Fruit fly (Drosophila melanogaster) whole organism, embryonic: ENCODE results near the gene PolE2.

Experiments
- Aef1 ChIP-seq: fragments of 200-800 bp; sonication (Bioruptor generic); IDR thresholded peaks from 3 replicates; pipeline ENCODE4 v1.3.6; 2022; ENCODE audit warnings: missing biosample characterization, missing genetic modification characterization
- Atf3 ChIP-seq: fragments of 200-800 bp; sonication (Bioruptor generic); optimal IDR thresholded peaks from 3 replicates; lab custom pipeline; 2016; ENCODE audit warnings: missing biosample characterization, missing genetic modification characterization
- B-H2 ChIP-seq: fragments of 200-800 bp; sonication (Bioruptor generic); optimal IDR thresholded peaks from 2 replicates; lab custom pipeline; 2018; ENCODE audit warnings: missing biosample characterization, mild to moderate bottlenecking, missing genetic modification characterization
- Blimp-1 ChIP-seq: fragments of 200-800 bp; sonication (Bioruptor generic); optimal IDR thresholded peaks from 3 replicates; lab custom pipeline; 2018; ENCODE audit warnings: missing biosample characterization, missing genetic modification characterization, mild to moderate bottlenecking, moderate library complexity, missing genetic modification reagents
- CG10209 ChIP-seq: fragments of 200-800 bp; sonication (Bioruptor generic); optimal IDR thresholded peaks from 3 replicates; lab custom pipeline; 2017; ENCODE audit warnings: missing biosample characterization, mild to moderate bottlenecking, missing genetic modification characterization, missing genetic modification reagents
- CG10959 ChIP-seq: fragments of 200-800 bp; sonication (Bioruptor generic); IDR thresholded peaks from 2 replicates; pipeline ENCODE4 v1.3.6; 2022; ENCODE audit warnings: missing biosample characterization, missing genetic modification characterization
- CG11085 ChIP-seq: fragments of 200-800 bp; sonication (Bioruptor generic); IDR thresholded peaks from 2 replicates; pipeline ENCODE4 v1.3.6; 2022; ENCODE audit warnings: missing biosample characterization, missing genetic modification characterization
- CG11398 ChIP-seq: fragments of 200-800 bp; sonication (Bioruptor generic); optimal IDR thresholded peaks from 2 replicates; lab custom pipeline; 2016; ENCODE audit warnings: missing biosample characterization, missing genetic modification characterization
- CG12104 ChIP-seq: fragments of 200-800 bp; sonication (Bioruptor generic); optimal IDR thresholded peaks from 3 replicates; lab custom pipeline; 2016; ENCODE audit warnings: missing biosample characterization, missing genetic modification characterization
- CG13894 ChIP-seq: fragments of 200-800 bp; sonication (Bioruptor generic); optimal IDR thresholded peaks from 3 replicates; lab custom pipeline; 2018; ENCODE audit warnings: missing biosample characterization, mild to moderate bottlenecking, missing genetic modification characterization, moderate library complexity
- CG15073 ChIP-seq: fragments of 200-800 bp; sonication (Bioruptor generic); optimal IDR thresholded peaks from 2 replicates; lab custom pipeline; 2016; ENCODE audit warnings: missing biosample characterization, missing genetic modification characterization
- CG17612 ChIP-seq: fragments of 200-800 bp; sonication (Bioruptor generic); IDR thresholded peaks from 2 replicates; pipeline ENCODE4 v1.3.6; 2022; ENCODE audit warnings: missing biosample characterization, missing genetic modification characterization
- CG2678 ChIP-seq: fragments of 200-800 bp; sonication (Bioruptor generic); optimal IDR thresholded peaks from 3 replicates; lab custom pipeline; 2019; ENCODE audit warnings: missing biosample characterization, mild to moderate bottlenecking, missing genetic modification characterization, moderate library complexity
- CG34376 ChIP-seq: fragments of 200-800 bp; sonication (Bioruptor generic); optimal IDR thresholded peaks from 2 replicates; lab custom pipeline; 2018; ENCODE audit warnings: missing biosample characterization, mild to moderate bottlenecking, missing genetic modification characterization
- CG6254 ChIP-seq: fragments of 200-800 bp; sonication (Bioruptor generic); optimal IDR thresholded peaks from 3 replicates; lab custom pipeline; 2017; ENCODE audit warnings: mild to moderate bottlenecking, missing biosample characterization, missing genetic modification reagents, missing genetic modification characterization
- CG6272 ChIP-seq: fragments of 200-800 bp; sonication (Bioruptor generic); IDR thresholded peaks from 2 replicates; pipeline ENCODE4 v1.3.6; 2022; ENCODE audit warnings: missing biosample characterization, missing genetic modification characterization
- CG7271 ChIP-seq: fragments of 200-800 bp; sonication (Bioruptor generic); optimal IDR thresholded peaks from 2 replicates; lab custom pipeline; 2018; ENCODE audit warnings: missing biosample characterization, mild to moderate bottlenecking, missing genetic modification characterization, moderate library complexity
- CG7987 ChIP-seq: fragments of 200-800 bp; sonication (Bioruptor generic); optimal IDR thresholded peaks from 2 replicates; lab custom pipeline; 2018; ENCODE audit warnings: missing biosample characterization, mild to moderate bottlenecking, missing genetic modification characterization, moderate library complexity
- CG8089 ChIP-seq: fragments of 200-800 bp; sonication (Bioruptor generic); optimal IDR thresholded peaks from 3 replicates; lab custom pipeline; 2016; ENCODE audit warnings: missing biosample characterization, missing genetic modification characterization
- CG8281 ChIP-seq: fragments of 200-800 bp; sonication (Bioruptor generic); optimal IDR thresholded peaks from 2 replicates; lab custom pipeline; 2018; ENCODE audit warnings: missing biosample characterization, mild to moderate bottlenecking, missing genetic modification characterization, moderate library complexity
- CG8478 ChIP-seq: fragments of >200 bp; optimal IDR thresholded peaks from 2 replicates; lab custom pipeline; 2018
- CG9609 ChIP-seq: fragments of 200-800 bp; sonication (Bioruptor generic); optimal IDR thresholded peaks from 3 replicates; lab custom pipeline; 2016; ENCODE audit warnings: missing biosample characterization, missing genetic modification characterization
- CHES-1-like ChIP-seq: fragments of 200-800 bp; sonication (Bioruptor generic); optimal IDR thresholded peaks from 2 replicates; lab custom pipeline; 2016; ENCODE audit warnings: missing biosample characterization, missing genetic modification characterization
- CoRest ChIP-seq: fragments of 200-800 bp; sonication (Bioruptor generic); optimal IDR thresholded peaks from 3 replicates; lab custom pipeline; 2018; ENCODE audit warnings: missing biosample characterization, mild to moderate bottlenecking, missing genetic modification characterization, moderate library complexity
- CrebB ChIP-seq: fragments of 200-800 bp; sonication (Bioruptor generic); optimal IDR thresholded peaks from 3 replicates; lab custom pipeline; 2018; ENCODE audit warnings: missing biosample characterization, mild to moderate bottlenecking, missing genetic modification characterization
- Doc2 ChIP-seq: fragments of 200-800 bp; sonication (Bioruptor generic); IDR thresholded peaks from 2 replicates; pipeline ENCODE4 v1.3.6; 2022; ENCODE audit warnings: missing biosample characterization, missing genetic modification characterization
- Drgx ChIP-seq: fragments of 200-800 bp; sonication (Bioruptor generic); IDR thresholded peaks from 2 replicates; pipeline ENCODE4 v1.3.6; 2022; ENCODE audit warnings: missing biosample characterization, missing genetic modification characterization
- Lim3 ChIP-seq: fragments of 200-800 bp; sonication (Bioruptor generic); IDR thresholded peaks from 2 replicates; pipeline ENCODE4 v1.3.6; 2022; ENCODE audit warnings: missing biosample characterization, missing genetic modification characterization
- Max ChIP-seq: fragments of 200-800 bp; sonication (Bioruptor generic); optimal IDR thresholded peaks from 2 replicates; lab custom pipeline; 2016; ENCODE audit warnings: missing biosample characterization, mild to moderate bottlenecking, missing genetic modification characterization
- Meics ChIP-seq: fragments of 200-800 bp; sonication (Bioruptor generic); optimal IDR thresholded peaks from 2 replicates; lab custom pipeline; 2017; ENCODE audit warnings: missing biosample characterization, mild to moderate bottlenecking, missing genetic modification characterization
- Neu2 ChIP-seq: fragments of 200-800 bp; sonication (Bioruptor generic); optimal IDR thresholded peaks from 3 replicates; lab custom pipeline; 2016; ENCODE audit warnings: missing biosample characterization, missing genetic modification characterization, borderline replicate concordance
- Nf-YA ChIP-seq: fragments of 200-800 bp; sonication (Bioruptor generic); IDR thresholded peaks from 2 replicates; pipeline ENCODE4 v1.3.6; 2022; ENCODE audit warnings: missing biosample characterization, missing genetic modification characterization
- Nf-YC ChIP-seq: fragments of 200-800 bp; optimal IDR thresholded peaks from 3 replicates; lab custom pipeline; 2019; ENCODE audit warnings: missing biosample characterization, mild to moderate bottlenecking, missing genetic modification characterization, moderate library complexity
- Ravus ChIP-seq: fragments of 200-800 bp; sonication (Bioruptor generic); IDR thresholded peaks from 2 replicates; pipeline ENCODE4 v1.3.6; 2022; ENCODE audit warnings: missing biosample characterization, missing genetic modification characterization
- caup ChIP-seq: fragments of 200-800 bp; sonication (Bioruptor generic); optimal IDR thresholded peaks from 3 replicates; lab custom pipeline; 2017; ENCODE audit warnings: missing biosample characterization, mild to moderate bottlenecking, missing genetic modification characterization, moderate library complexity; ENCODE audit not compliant: severe bottlenecking
- cg ChIP-seq: fragments of 200-800 bp; sonication (Bioruptor generic); optimal IDR thresholded peaks from 3 replicates; lab custom pipeline; 2019; ENCODE audit warnings: missing biosample characterization, mild to moderate bottlenecking, missing genetic modification characterization, moderate library complexity
- chinmo ChIP-seq: fragments of 200-800 bp; sonication (Bioruptor generic); IDR thresholded peaks from 4 replicates; pipeline ENCODE4 v1.3.6; 2022; ENCODE audit warnings: missing biosample characterization, missing genetic modification characterization; ENCODE audit not compliant: partially characterized antibody
- crc ChIP-seq: fragments of 200-800 bp; sonication (Bioruptor generic); optimal IDR thresholded peaks from 2 replicates; lab custom pipeline; 2016; ENCODE audit warnings: missing biosample characterization, missing genetic modification characterization
- ewg ChIP-seq: fragments of 200-800 bp; sonication (Bioruptor generic); optimal IDR thresholded peaks from 3 replicates; lab custom pipeline; 2017; ENCODE audit warnings: mild to moderate bottlenecking, missing biosample characterization, missing genetic modification reagents, missing genetic modification characterization
- grau ChIP-seq: fragments of 200-800 bp; optimal IDR thresholded peaks from 3 replicates; lab custom pipeline; 2019; ENCODE audit warnings: missing biosample characterization, mild to moderate bottlenecking, missing genetic modification characterization, moderate library complexity
- kah ChIP-seq: fragments of 200-800 bp; sonication (Bioruptor generic); optimal IDR thresholded peaks from 2 replicates; lab custom pipeline; 2018; ENCODE audit warnings: missing biosample characterization, mild to moderate bottlenecking, missing genetic modification characterization
- luna ChIP-seq: fragments of 200-800 bp; sonication (Bioruptor generic); optimal IDR thresholded peaks from 2 replicates; lab custom pipeline; 2016; ENCODE audit warnings: missing biosample characterization, missing genetic modification characterization
- mirr ChIP-seq: fragments of 200-800 bp; sonication (Bioruptor generic); optimal IDR thresholded peaks from 3 replicates; lab custom pipeline; 2018; ENCODE audit warnings: missing biosample characterization, mild to moderate bottlenecking, missing genetic modification characterization
- mld ChIP-seq: fragments of 200-800 bp; sonication (Bioruptor generic); IDR thresholded peaks from 3 replicates; pipeline ENCODE4 v1.3.6; 2022; ENCODE audit warnings: missing biosample characterization, missing genetic modification characterization; ENCODE audit not compliant: partially characterized antibody
- nerfin-1 ChIP-seq: fragments of 200-800 bp; sonication (Bioruptor generic); optimal IDR thresholded peaks from 3 replicates; lab custom pipeline; 2019; ENCODE audit warnings: missing biosample characterization, mild to moderate bottlenecking, missing genetic modification characterization, moderate library complexity
- odd ChIP-seq: fragments of 200-800 bp; sonication (Bioruptor generic); optimal IDR thresholded peaks from 2 replicates; lab custom pipeline; 2017; ENCODE audit warnings: missing biosample characterization, mild to moderate bottlenecking, missing genetic modification characterization
- pita ChIP-seq: fragments of 200-800 bp; sonication (Bioruptor generic); optimal IDR thresholded peaks from 2 replicates; lab custom pipeline; 2017; ENCODE audit warnings: missing biosample characterization, mild to moderate bottlenecking, missing genetic modification characterization
- prd ChIP-seq, 3 experiments: fragments of >200 bp in 2 of 3; fragments of 200-800 bp in 1 of 3; sonication (Bioruptor generic) in 1 of 3; optimal IDR thresholded peaks in 2 of 3; IDR thresholded peaks in 1 of 3; 2 replicates in 2 of 3; 3 replicates in 1 of 3; pipeline versions ENCODE4 v1.3.6 to Lab custom; 2017 to 2022; ENCODE audit warnings: missing biosample characterization in 1 of 3, missing genetic modification characterization in 1 of 3
- tgo ChIP-seq: fragments of 200-800 bp; sonication (Bioruptor generic); IDR thresholded peaks from 3 replicates; pipeline ENCODE4 v1.3.6; 2022; ENCODE audit warnings: missing biosample characterization, missing genetic modification characterization
- wdn ChIP-seq: fragments of 200-800 bp; sonication (Bioruptor generic); IDR thresholded peaks from 2 replicates; pipeline ENCODE4 v1.3.6; 2022; ENCODE audit warnings: missing biosample characterization, missing genetic modification characterization

PolE2 gene

DNA sequence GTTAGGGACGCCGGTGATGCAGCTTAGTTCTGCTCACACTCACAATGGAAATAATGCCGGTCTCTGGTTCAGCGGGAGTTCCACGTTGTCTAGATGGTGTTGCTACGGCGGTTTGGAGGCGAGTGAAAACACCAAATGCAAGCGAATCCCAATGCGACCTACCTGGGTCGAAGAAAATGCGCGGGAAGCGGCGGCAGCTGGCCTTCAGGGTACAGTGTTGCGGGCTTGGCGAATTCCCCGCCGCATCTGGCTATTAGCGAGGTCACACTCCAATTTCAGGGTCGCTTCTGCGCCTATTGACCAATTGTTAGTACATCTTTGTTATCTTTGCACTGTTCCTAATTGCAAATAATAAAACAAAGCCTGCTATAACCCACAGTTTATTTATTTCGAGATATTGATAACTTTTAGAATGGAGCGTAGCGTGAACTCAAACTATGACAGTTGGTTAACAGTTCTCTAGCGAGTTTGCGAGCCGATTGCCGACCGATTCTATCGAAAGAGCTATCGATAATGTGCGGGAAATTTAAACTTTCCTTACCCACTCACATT is 35.2 kb upstream of the PolE2 start, which contains the start of gene Rcc1 (continued):
- TF ChIP-seq Doc2 (GFP tag; lab: Robert Waterston, UW) (no peak), CG11398 (no peak), cg (peak; percentile 82), nerfin-1 (tag; lab: Kevin White, UChicago) (no peak), CHES-1-like (GFP tag; lab: Kevin White, UChicago) (peak; percentile 23), mirr (no peak), caup (GFP tag; lab: Kevin White, UChicago) (no peak), Aef1 (GFP tag; lab: Robert Waterston, UW) (no peak), CG10959 (GFP tag; lab: Robert Waterston, UW) (no peak), CG34376 (GFP tag; lab: Kevin White, UChicago) (no peak), CG8281 (tag; lab: Kevin White, UChicago) (no peak), grau (tag; lab: Kevin White, UChicago) (peak; percentile 23), Nf-YA (GFP tag; lab: Robert Waterston, UW) (no peak), tgo (GFP tag; lab: Robert Waterston, UW) (no peak), CG15073 (GFP tag; lab: Kevin White, UChicago) (no peak), Max (GFP tag; lab: Kevin White, UChicago) (peak; percentile 2), Nf-YC (tag; lab: Kevin White, UChicago) (no peak), chinmo (GFP tag; lab: Robert Waterston, UW) (0 out of 4 replicates have a peak, but pooled peaks have one; percentile 69), CG11085 (GFP tag; lab: Robert Waterston, UW) (no peak), CG6254 (no peak), Atf3 (no peak), CoRest (tag; lab: Kevin White, UChicago) (peak; percentile 53), CG17612 (GFP tag; lab: Robert Waterston, UW) (no peak), CG12104 (GFP tag; lab: Kevin White, UChicago) (no peak), Blimp-1 (GFP tag; lab: Kevin White, UChicago) (no peak), wdn (GFP tag; lab: Robert Waterston, UW) (no peak), odd (GFP tag; lab: Kevin White, UChicago) (no peak), prd (optimal IDR thresholded peaks at IDR 0.05; lab: Kevin White, UChicago) (no peak), prd (GFP tag; IDR thresholded peaks at IDR 0.05; lab: Robert Waterston, UW) (0 out of 3 replicates have a peak, but pooled peaks have one; percentile 11), CG8478 (no peak), B-H2 (GFP tag; lab: Kevin White, UChicago) (no peak), CG7271 (tag; lab: Kevin White, UChicago) (no peak), CG9609 (GFP tag; lab: Kevin White, UChicago) (peak; percentile 8), kah (GFP tag; lab: Kevin White, UChicago) (no peak), Lim3 (GFP tag; lab: Robert Waterston, UW) (no peak), CG13894 (tag; lab: Kevin White, UChicago) (no peak), CG6272 (GFP tag; lab: Robert Waterston, UW) (no peak), luna (no peak), Drgx (GFP tag; lab: Robert Waterston, UW) (no peak), Neu2 (no peak), crc (GFP tag; lab: Kevin White, UChicago) (no peak), pita (GFP tag; lab: Kevin White, UChicago) (peak; percentile 74), CG8089 (GFP tag; lab: Kevin White, UChicago) (no peak), mld (GFP tag; lab: Robert Waterston, UW) (no peak), Meics (GFP tag; lab: Kevin White, UChicago) (no peak), Ravus (GFP tag; lab: Robert Waterston, UW) (no peak), CG7987 (GFP tag; lab: Kevin White, UChicago) (no peak), CG2678 (tag; lab: Kevin White, UChicago) (no peak), ewg (GFP tag; lab: Kevin White, UChicago) (peak; percentile 88), CrebB (no peak), CG10209 (GFP tag; lab: Kevin White, UChicago) (no peak)
